Fruit fly (Drosophila melanogaster) whole organism, embryonic: ENCODE results near the gene CG31102.

Experiments used
- Atf3 ChIP-seq: fragments of 200-800 bp; sonication (Bioruptor generic); optimal IDR thresholded peaks from 3 replicates; lab custom pipeline; 2016; ENCODE audit warnings: missing biosample characterization, missing genetic modification characterization
- B-H1 ChIP-seq: fragments of 200-800 bp; sonication (Bioruptor generic); IDR thresholded peaks from 3 replicates; pipeline ENCODE4 v1.3.6; 2022; ENCODE audit warnings: missing biosample characterization, missing genetic modification characterization
- B-H2 ChIP-seq: fragments of 200-800 bp; sonication (Bioruptor generic); optimal IDR thresholded peaks from 2 replicates; lab custom pipeline; 2018; ENCODE audit warnings: missing biosample characterization, mild to moderate bottlenecking, missing genetic modification characterization
- CG11695 ChIP-seq: fragments of 200-800 bp; sonication (Bioruptor generic); IDR thresholded peaks from 3 replicates; pipeline ENCODE4 v1.3.6; 2022; ENCODE audit warnings: missing biosample characterization, missing genetic modification characterization
- CG1233 ChIP-seq: fragments of 200-800 bp; sonication (Bioruptor generic); optimal IDR thresholded peaks from 4 replicates; lab custom pipeline; 2018; ENCODE audit warnings: missing biosample characterization, mild to moderate bottlenecking, missing genetic modification characterization
- CG13123 ChIP-seq: fragments of 200-800 bp; sonication (Bioruptor generic); optimal IDR thresholded peaks from 2 replicates; lab custom pipeline; 2016; ENCODE audit warnings: missing biosample characterization, missing genetic modification characterization
- CG14965 ChIP-seq: fragments of 200-800 bp; sonication (Bioruptor generic); optimal IDR thresholded peaks from 2 replicates; lab custom pipeline; 2016; ENCODE audit warnings: missing biosample characterization, missing genetic modification characterization, borderline replicate concordance
- CG17612 ChIP-seq: fragments of 200-800 bp; sonication (Bioruptor generic); IDR thresholded peaks from 2 replicates; pipeline ENCODE4 v1.3.6; 2022; ENCODE audit warnings: missing biosample characterization, missing genetic modification characterization
- CG1832 ChIP-seq: fragments of 200-800 bp; sonication (Bioruptor generic); optimal IDR thresholded peaks from 2 replicates; lab custom pipeline; 2017; ENCODE audit warnings: missing biosample characterization, mild to moderate bottlenecking, missing genetic modification characterization, inconsistent platforms
- CG18599 ChIP-seq: fragments of 200-800 bp; sonication (Bioruptor generic); optimal IDR thresholded peaks from 3 replicates; lab custom pipeline; 2017; ENCODE audit warnings: missing biosample characterization, missing genetic modification characterization, mild to moderate bottlenecking, moderate library complexity, missing genetic modification reagents
- CG32532 ChIP-seq: fragments of 200-800 bp; sonication (Bioruptor generic); IDR thresholded peaks from 2 replicates; pipeline ENCODE4 v1.3.6; 2022; ENCODE audit warnings: missing biosample characterization, missing genetic modification characterization
- CG3281 ChIP-seq: fragments of 200-800 bp; sonication (Bioruptor generic); optimal IDR thresholded peaks from 3 replicates; lab custom pipeline; 2017; ENCODE audit warnings: missing biosample characterization, mild to moderate bottlenecking, missing genetic modification characterization
- CG4617 ChIP-seq: fragments of 200-800 bp; sonication (Bioruptor generic); optimal IDR thresholded peaks from 3 replicates; lab custom pipeline; 2016; ENCODE audit warnings: missing biosample characterization, missing genetic modification characterization, borderline replicate concordance
- CG6272 ChIP-seq: fragments of 200-800 bp; sonication (Bioruptor generic); IDR thresholded peaks from 2 replicates; pipeline ENCODE4 v1.3.6; 2022; ENCODE audit warnings: missing biosample characterization, missing genetic modification characterization
- CG7271 ChIP-seq: fragments of 200-800 bp; sonication (Bioruptor generic); optimal IDR thresholded peaks from 2 replicates; lab custom pipeline; 2018; ENCODE audit warnings: missing biosample characterization, mild to moderate bottlenecking, missing genetic modification characterization, moderate library complexity
- CG7928 ChIP-seq: fragments of 200-800 bp; sonication (Bioruptor generic); optimal IDR thresholded peaks from 2 replicates; lab custom pipeline; 2017; ENCODE audit warnings: missing biosample characterization, mild to moderate bottlenecking, missing genetic modification characterization
- D ChIP-seq, 2 experiments: fragments of 200-800 bp in 1 of 2; fragments of >200 bp in 1 of 2; sonication (Bioruptor generic) in 1 of 2; optimal IDR thresholded peaks; 2 replicates in 1 of 2; 3 replicates in 1 of 2; lab custom pipeline; 2017; ENCODE audit warnings: mild to moderate bottlenecking in 1 of 2, missing biosample characterization in 1 of 2, missing genetic modification characterization in 1 of 2, missing genetic modification reagents in 1 of 2
- Dfd ChIP-seq, 2 experiments: fragments of >200 bp; optimal IDR thresholded peaks; 2 replicates each; lab custom pipeline; 2017; ENCODE audit warnings: missing biosample characterization in 2 of 2, missing genetic modification characterization in 2 of 2
- ERR ChIP-seq: fragments of 200-800 bp; sonication (Bioruptor generic); optimal IDR thresholded peaks from 2 replicates; lab custom pipeline; 2016; ENCODE audit warnings: missing biosample characterization, missing genetic modification characterization
- Fer2 ChIP-seq: fragments of 200-800 bp; sonication (Bioruptor generic); optimal IDR thresholded peaks from 2 replicates; lab custom pipeline; 2018; ENCODE audit warnings: missing biosample characterization, mild to moderate bottlenecking, missing genetic modification characterization, moderate library complexity
- Lhr ChIP-seq: fragments of 200-800 bp; sonication (Bioruptor generic); optimal IDR thresholded peaks from 3 replicates; lab custom pipeline; 2017; ENCODE audit warnings: mild to moderate bottlenecking, missing biosample characterization, missing genetic modification reagents, missing genetic modification characterization
- MBD-R2 ChIP-seq: fragments of 200-800 bp; sonication (Bioruptor generic); IDR thresholded peaks from 2 replicates; pipeline ENCODE4 v1.3.6; 2022; ENCODE audit warnings: missing biosample characterization, missing genetic modification characterization
- Max ChIP-seq: fragments of 200-800 bp; sonication (Bioruptor generic); optimal IDR thresholded peaks from 2 replicates; lab custom pipeline; 2016; ENCODE audit warnings: missing biosample characterization, mild to moderate bottlenecking, missing genetic modification characterization
- Myb ChIP-seq: fragments of 200-800 bp; sonication (Bioruptor generic); optimal IDR thresholded peaks from 2 replicates; lab custom pipeline; 2016; ENCODE audit warnings: missing biosample characterization, missing genetic modification characterization
- TFAM ChIP-seq: fragments of 200-800 bp; sonication (Bioruptor generic); optimal IDR thresholded peaks from 2 replicates; lab custom pipeline; 2017; ENCODE audit warnings: missing biosample characterization, missing genetic modification characterization, inconsistent platforms
- Vsx1 ChIP-seq: fragments of 200-800 bp; sonication (Bioruptor generic); optimal IDR thresholded peaks from 2 replicates; lab custom pipeline; 2017; ENCODE audit warnings: missing biosample characterization, mild to moderate bottlenecking, missing genetic modification characterization, missing genetic modification reagents
- ase ChIP-seq: fragments of 200-800 bp; sonication (Bioruptor generic); IDR thresholded peaks from 3 replicates; pipeline ENCODE4 v1.3.6; 2022; ENCODE audit warnings: missing biosample characterization, missing genetic modification characterization
- cad ChIP-seq: fragments of >200 bp; optimal IDR thresholded peaks from 2 replicates; lab custom pipeline; 2017; ENCODE audit warnings: missing biosample characterization, missing genetic modification characterization
- chn ChIP-seq: fragments of 200-800 bp; sonication (Bioruptor generic); optimal IDR thresholded peaks from 2 replicates; lab custom pipeline; 2016; ENCODE audit warnings: missing biosample characterization, missing genetic modification characterization
- croc ChIP-seq: fragments of 200-800 bp; sonication (Bioruptor generic); conservative IDR thresholded peaks from 3 replicates; pipeline ENCODE4 v1.3.6; 2022; ENCODE audit warnings: missing biosample characterization, missing genetic modification characterization
- dmrt11E ChIP-seq: fragments of 200-800 bp; sonication (Bioruptor generic); optimal IDR thresholded peaks from 3 replicates; lab custom pipeline; 2018; ENCODE audit warnings: missing biosample characterization, mild to moderate bottlenecking, missing genetic modification characterization, moderate library complexity
- dpn ChIP-seq, 2 experiments: fragments of 200-800 bp; sonication (Bioruptor generic); optimal IDR thresholded peaks; 3 replicates each; lab custom pipeline; 2016; ENCODE audit warnings: missing biosample characterization in 2 of 2, missing genetic modification characterization in 2 of 2
- fd3F ChIP-seq: fragments of 200-800 bp; sonication (Bioruptor generic); optimal IDR thresholded peaks from 2 replicates; lab custom pipeline; 2018; ENCODE audit warnings: missing biosample characterization, mild to moderate bottlenecking, missing genetic modification characterization, moderate library complexity
- fd64A ChIP-seq: fragments of 200-800 bp; sonication (Bioruptor generic); optimal IDR thresholded peaks from 3 replicates; lab custom pipeline; 2018; ENCODE audit warnings: missing biosample characterization, mild to moderate bottlenecking, missing genetic modification characterization
- ftz-f1 ChIP-seq: fragments of 200-800 bp; sonication (Bioruptor generic); optimal IDR thresholded peaks from 2 replicates; lab custom pipeline; 2016; ENCODE audit warnings: missing biosample characterization, missing genetic modification characterization
- gem ChIP-seq: fragments of 200-800 bp; sonication (Bioruptor generic); optimal IDR thresholded peaks from 2 replicates; lab custom pipeline; 2019; ENCODE audit warnings: missing biosample characterization, mild to moderate bottlenecking, missing genetic modification characterization, moderate library complexity
- grn ChIP-seq: fragments of 200-800 bp; sonication (Bioruptor generic); optimal IDR thresholded peaks from 3 replicates; lab custom pipeline; 2017; ENCODE audit warnings: missing biosample characterization, missing genetic modification characterization
- gsb ChIP-seq: fragments of 200-800 bp; sonication (Bioruptor generic); IDR thresholded peaks from 2 replicates; pipeline ENCODE4 v1.3.6; 2022; ENCODE audit warnings: missing biosample characterization, missing genetic modification characterization
- nau ChIP-seq: fragments of 200-800 bp; sonication (Bioruptor generic); optimal IDR thresholded peaks from 3 replicates; lab custom pipeline; 2017; ENCODE audit warnings: missing biosample characterization, mild to moderate bottlenecking, missing genetic modification characterization, missing genetic modification reagents
- otp ChIP-seq: fragments of 200-800 bp; sonication (Bioruptor generic); IDR thresholded peaks from 3 replicates; pipeline ENCODE4, ENCODE4 v1.3.6; 2022; ENCODE audit warnings: missing biosample characterization, missing genetic modification characterization
- psq ChIP-seq: fragments of 200-800 bp; sonication (Bioruptor generic); optimal IDR thresholded peaks from 2 replicates; lab custom pipeline; 2017; ENCODE audit warnings: missing biosample characterization, missing genetic modification characterization
- pzg ChIP-seq: fragments of 200-800 bp; sonication (Bioruptor generic); optimal IDR thresholded peaks from 3 replicates; lab custom pipeline; 2018; ENCODE audit warnings: missing biosample characterization, mild to moderate bottlenecking, missing genetic modification characterization, moderate library complexity
- rib ChIP-seq: fragments of 200-800 bp; sonication (Bioruptor generic); IDR thresholded peaks from 2 replicates; pipeline ENCODE4 v1.3.6; 2022; ENCODE audit warnings: missing biosample characterization, missing genetic modification characterization
- ro ChIP-seq: fragments of 200-800 bp; sonication (Bioruptor generic); IDR thresholded peaks from 2 replicates; pipeline ENCODE4 v1.3.6; 2022; ENCODE audit warnings: missing biosample characterization, missing genetic modification characterization
- scrt ChIP-seq: fragments of 200-800 bp; sonication (Bioruptor generic); optimal IDR thresholded peaks from 2 replicates; lab custom pipeline; 2018; ENCODE audit warnings: missing biosample characterization, mild to moderate bottlenecking, missing genetic modification characterization, moderate library complexity
- sug ChIP-seq: fragments of 200-800 bp; optimal IDR thresholded peaks from 2 replicates; lab custom pipeline; 2019; ENCODE audit warnings: missing biosample characterization, mild to moderate bottlenecking, missing genetic modification characterization, moderate library complexity
- tio ChIP-seq: fragments of 200-800 bp; sonication (Bioruptor generic); optimal IDR thresholded peaks from 2 replicates; lab custom pipeline; 2017; ENCODE audit warnings: missing biosample characterization, missing genetic modification characterization, inconsistent platforms
- trh ChIP-seq: fragments of 200-800 bp; sonication (Bioruptor generic); optimal IDR thresholded peaks from 2 replicates; lab custom pipeline; 2016; ENCODE audit warnings: missing biosample characterization, missing genetic modification characterization
- tup ChIP-seq: fragments of 200-800 bp; sonication (Bioruptor generic); optimal IDR thresholded peaks from 2 replicates; lab custom pipeline; 2016; ENCODE audit warnings: missing biosample characterization, mild to moderate bottlenecking, missing genetic modification characterization, moderate library complexity
- zen2 ChIP-seq: fragments of 200-800 bp; sonication (Bioruptor generic); IDR thresholded peaks from 3 replicates; pipeline ENCODE4 v1.3.6; 2022; ENCODE audit warnings: missing biosample characterization, missing genetic modification characterization; ENCODE audit not compliant: partially characterized antibody

CG31102 gene

DNA sequence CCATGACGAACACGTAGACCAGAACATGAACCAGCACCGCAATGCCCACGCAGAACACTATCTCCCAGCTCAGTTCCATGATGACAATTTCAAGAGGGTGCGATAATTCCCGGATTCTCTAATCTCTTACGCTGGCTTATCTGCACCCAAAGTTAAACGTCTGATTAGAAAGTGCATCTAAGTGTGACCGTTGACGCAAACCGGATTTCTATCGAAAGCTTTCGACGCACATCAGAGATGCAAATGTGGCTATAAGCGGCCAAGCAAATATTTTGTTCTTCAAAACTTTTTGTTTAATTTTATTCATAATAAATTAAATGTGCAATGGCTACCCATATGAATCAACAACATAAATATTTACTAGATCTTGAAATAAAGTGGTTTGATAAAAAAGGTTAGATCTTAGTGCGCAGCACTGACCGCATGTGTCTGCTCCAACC lies 33.1 kb downstream of the CG31102 start, which contains the start of the genes Kdsr and CG11858 (continued):
- peak; percentile 32; the same call in 1 of the 2 replicates for TF ChIP-seq CG6272 (GFP tag; lab: Robert Waterston, UW)
- TF ChIP-seq rib (GFP tag; lab: Robert Waterston, UW), result peak; percentile 38; the same call in 1 of the 2 replicates
- TF ChIP-seq zen2 (GFP tag; lab: Robert Waterston, UW), result no peak
- TF ChIP-seq CG18599 (GFP tag; lab: Kevin White, UChicago), result no peak
- TF ChIP-seq ftz-f1 (GFP tag; lab: Kevin White, UChicago), result peak; percentile 25
- TF ChIP-seq ro (GFP tag; lab: Robert Waterston, UW), result no peak
- TF ChIP-seq CG13123 (GFP tag; lab: Kevin White, UChicago), result peak; percentile 6
- TF ChIP-seq CG14965 (GFP tag; lab: Kevin White, UChicago), result no peak
- TF ChIP-seq nau (GFP tag; lab: Kevin White, UChicago), result no peak
- TF ChIP-seq gem (tag; lab: Kevin White, UChicago), result no peak
- peak; percentile 61 for TF ChIP-seq pzg (GFP tag; lab: Kevin White, UChicago)
- TF ChIP-seq Max (GFP tag; lab: Kevin White, UChicago), result peak; percentile 72
- TF ChIP-seq CG7928 (GFP tag; lab: Kevin White, UChicago), result no peak
- peak; percentile 21 for TF ChIP-seq Fer2 (tag; lab: Kevin White, UChicago)
- no peak for TF ChIP-seq TFAM (GFP tag; lab: Kevin White, UChicago)
- TF ChIP-seq fd3F (GFP tag; lab: Kevin White, UChicago), result peak; percentile 47
- TF ChIP-seq D (optimal IDR thresholded peaks at IDR 0.05; lab: Kevin White, UChicago), result no peak
- no peak for TF ChIP-seq D (GFP tag; optimal IDR thresholded peaks at IDR 0.05; lab: Kevin White, UChicago)
- TF ChIP-seq MBD-R2 (GFP tag; lab: Robert Waterston, UW), result peak; percentile 86
- peak; percentile 74 for TF ChIP-seq B-H2 (GFP tag; lab: Kevin White, UChicago)
- no peak for TF ChIP-seq fd64A (GFP tag; lab: Kevin White, UChicago)
- no peak for TF ChIP-seq gsb (GFP tag; lab: Robert Waterston, UW)
- TF ChIP-seq Vsx1 (GFP tag; lab: Kevin White, UChicago), result no peak
- peak; percentile 56 to 57 for TF ChIP-seq dpn (GFP tag; optimal IDR thresholded peaks at IDR 0.05; lab: Kevin White, UChicago)
- peak; percentile 33 for TF ChIP-seq scrt (GFP tag; lab: Kevin White, UChicago)
- TF ChIP-seq cad (GFP tag; lab: Kevin White, UChicago), result no peak
- TF ChIP-seq CG7271 (tag; lab: Kevin White, UChicago), result no peak
- peak; percentile 51 for TF ChIP-seq Myb
- peak; percentile 45; the same call in 1 of the 3 replicates for TF ChIP-seq ase (GFP tag; lab: Robert Waterston, UW)
- TF ChIP-seq grn (GFP tag; lab: Kevin White, UChicago), result peak; percentile 73
- TF ChIP-seq Atf3, result peak; percentile 53
- TF ChIP-seq B-H1, result peak; percentile 43; the same call in 2 of the 3 replicates
- TF ChIP-seq chn (GFP tag; lab: Kevin White, UChicago), result peak; percentile 65
- no peak for TF ChIP-seq tio (GFP tag; lab: Kevin White, UChicago)
- TF ChIP-seq croc, result peak; percentile 39; the same call in 1 of the 3 replicates
- TF ChIP-seq CG17612 (GFP tag; lab: Robert Waterston, UW), result no peak
- TF ChIP-seq CG11695 (GFP tag; lab: Robert Waterston, UW), result no peak
- TF ChIP-seq ERR (GFP tag; lab: Kevin White, UChicago), result no peak
- no peak for TF ChIP-seq CG1832
- peak; percentile 68 for TF ChIP-seq CG32532 (GFP tag; lab: Robert Waterston, UW)
- TF ChIP-seq psq (GFP tag; lab: Kevin White, UChicago), result peak; percentile 9
- peak; percentile 49 for TF ChIP-seq CG3281
- peak; percentile 37 for TF ChIP-seq Lhr
- TF ChIP-seq CG1233 (GFP tag; lab: Kevin White, UChicago), result peak; percentile 25
- TF ChIP-seq dmrt11E (tag; lab: Kevin White, UChicago), result peak; percentile 52
- no peak for TF ChIP-seq Dfd (GFP tag; optimal IDR thresholded peaks at IDR 0.05; lab: Kevin White, UChicago)
- peak; percentile 70 for TF ChIP-seq sug
- TF ChIP-seq otp (GFP tag; lab: Robert Waterston, UW), result 0 out of 3 replicates have a peak, but pooled peaks have one; percentile 43
- TF ChIP-seq CG4617 (GFP tag; lab: Kevin White, UChicago), result peak; percentile 30
- peak; percentile 9 for TF ChIP-seq tup (GFP tag; lab: Kevin White, UChicago)
- TF ChIP-seq trh (GFP tag; lab: Kevin White, UChicago), result no peak
